Worm (Caenorhabditis elegans) whole organism, young adult: ENCODE data around the gene fbxc-33.

ENCODE experiments used
- F10E7.11 ChIP-seq: sonication (generic microtip); optimal IDR thresholded peaks from 2 replicates; lab custom pipeline; 2017; ENCODE audit warnings: mild to moderate bottlenecking, missing genetic modification characterization, moderate library complexity, missing compliant biosample characterization
- hrde-1 ChIP-seq: sonication (generic microtip); optimal IDR thresholded peaks from 2 replicates; lab custom pipeline; 2016; ENCODE audit warnings: missing genetic modification characterization, mild to moderate bottlenecking, missing compliant biosample characterization, moderate library complexity, missing genotype, missing genetic modification reagents, borderline replicate concordance
- lin-54 ChIP-seq: fragments of 200-800 bp; sonication (Bioruptor generic); optimal IDR thresholded peaks from 2 replicates; lab custom pipeline; 2018; ENCODE audit warnings: mild to moderate bottlenecking, missing genetic modification characterization, missing compliant biosample characterization
- lsl-1 ChIP-seq: fragments of 200-800 bp; sonication (Bioruptor generic); optimal IDR thresholded peaks from 2 replicates; lab custom pipeline; 2018; ENCODE audit warnings: mild to moderate bottlenecking, missing genetic modification characterization, moderate library complexity, missing compliant biosample characterization
- pbrm-1 ChIP-seq: fragments of 200-800 bp; sonication (Bioruptor generic); IDR thresholded peaks from 2 replicates; pipeline ENCODE4 v1.3.6; 2022; ENCODE audit warnings: missing genetic modification reagents, missing genetic modification characterization, missing compliant biosample characterization
- snpc-4 ChIP-seq, 5 experiments: fragments of 150-350 bp in 1 of 5; sonication (generic microtip) in 4 of 5; optimal IDR thresholded peaks; 2 replicates each; lab custom pipeline; 2014 to 2018; ENCODE audit warnings: missing genetic modification characterization in 5 of 5, missing biosample characterization in 3 of 5, antibody characterized with exemption in 2 of 5, mild to moderate bottlenecking in 2 of 5, missing compliant biosample characterization in 2 of 5, missing genotype in 2 of 5, moderate library complexity in 2 of 5, missing genetic modification reagents in 1 of 5
- ztf-3 ChIP-seq: fragments of 200-800 bp; sonication (Bioruptor generic); optimal IDR thresholded peaks from 2 replicates; lab custom pipeline; 2018; ENCODE audit warnings: mild to moderate bottlenecking, missing genetic modification characterization, missing compliant biosample characterization

DNA sequence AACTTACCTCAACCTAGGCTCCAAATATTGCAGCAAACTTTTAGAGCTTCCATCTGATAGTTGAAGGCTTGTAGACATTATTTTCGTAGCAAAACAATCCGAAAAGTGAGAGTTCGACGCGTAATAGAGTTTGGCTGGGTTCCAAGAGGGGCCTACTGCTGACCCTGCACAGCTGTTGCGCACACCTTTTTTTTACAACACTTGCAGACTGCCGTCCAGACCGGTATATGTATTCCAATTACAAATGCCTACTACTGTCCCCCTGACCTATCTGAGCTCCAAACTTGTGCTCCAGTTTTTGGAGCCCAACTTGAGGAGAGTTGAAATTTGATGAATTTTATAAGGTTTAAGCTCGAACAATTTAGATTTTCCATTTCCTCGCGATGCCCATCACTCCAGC, 3.9 kb upstream of the fbxc-33 start, which contains the start of the genes fbxc-24 and fbxc-27:
- TF ChIP-seq lsl-1 (GFP tag; lab: Kevin White, UChicago) (no peak), hrde-1 (tag; lab: Kevin White, UChicago) (no peak), snpc-4 (GFP tag; optimal IDR thresholded peaks at IDR 0.05; lab: Kevin White, UChicago) (no peak), snpc-4 (tag; optimal IDR thresholded peaks at IDR 0.05; lab: Kevin White, UChicago) (no peak), pbrm-1 (GFP tag; lab: Robert Waterston, UW) (no peak), F10E7.11 (tag; lab: Kevin White, UChicago) (no peak), lin-54 (no peak), ztf-3 (no peak)
